Worm (Caenorhabditis elegans) whole organism, late embryonic: Measurements from ENCODE around the gene Y71H2B.4.

Source experiments
- elt-4 ChIP-seq: sonication (generic microtip); optimal IDR thresholded peaks from 2 replicates; lab custom pipeline; 2016; ENCODE audit warnings: missing genetic modification characterization, missing compliant biosample characterization
- fkh-10 ChIP-seq: fragments of 150-350 bp; optimal IDR thresholded peaks from 2 replicates; lab custom pipeline; 2014; ENCODE audit warnings: missing biosample characterization, missing genetic modification reagents, missing genetic modification characterization
- nhr-11 ChIP-seq: fragments of 150-350 bp; optimal IDR thresholded peaks from 2 replicates; lab custom pipeline; 2014; ENCODE audit warnings: missing biosample characterization, missing genetic modification characterization

ce11 chrIII:2634577-2634976, 15.8 kb downstream of the Y71H2B.4 start:
- TF ChIP-seq elt-4 (no peak), fkh-10 (GFP tag; lab: Kevin White, UChicago) (no peak), nhr-11 (tag; lab: Kevin White, UChicago) (no peak)
